Fruit fly (Drosophila melanogaster): ENCODE data around the gene AkhR.

Gene AkhR

DNA sequence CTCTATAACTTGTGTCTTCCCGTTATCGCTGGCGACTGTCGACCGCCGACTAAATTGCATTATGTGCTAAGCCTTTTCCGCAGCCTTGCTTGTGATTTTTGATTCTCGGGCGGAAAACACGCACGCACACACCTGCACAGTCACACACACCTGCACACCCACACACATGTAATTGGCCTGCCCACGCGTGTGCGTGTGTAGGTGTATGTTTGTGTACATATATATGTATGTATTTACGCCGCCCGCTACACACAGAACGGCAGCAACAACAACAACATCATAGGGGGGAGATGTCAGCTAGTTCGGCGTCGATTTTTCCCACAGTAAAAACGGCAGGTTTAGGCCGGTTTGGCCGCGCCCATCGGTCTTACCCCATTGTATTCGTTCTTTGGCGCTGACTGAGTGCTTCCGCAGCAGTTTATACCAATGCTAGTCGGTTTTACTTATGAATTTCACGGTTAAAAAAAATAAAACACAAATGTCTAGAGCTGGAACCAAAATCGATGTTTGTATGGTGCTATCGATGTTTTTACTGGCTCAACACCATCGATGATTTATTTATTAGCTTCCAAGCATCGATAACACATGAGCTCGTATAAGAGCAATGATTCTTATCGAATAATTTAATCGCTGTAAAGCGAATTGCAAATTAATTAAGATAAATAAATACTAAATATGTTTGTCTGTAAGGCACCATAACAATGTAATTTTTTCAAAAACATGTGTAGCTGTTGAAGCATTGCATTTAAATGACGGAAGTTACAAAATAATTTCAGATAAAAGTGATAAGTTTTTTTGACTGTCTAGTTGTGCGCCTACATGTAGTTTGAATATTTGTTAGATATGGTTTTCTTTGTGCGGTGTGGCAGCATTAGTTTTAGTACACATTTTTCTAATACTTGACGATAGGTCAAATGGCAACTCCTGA, 7.1 kb upstream of the AkhR start, which contains the start of gene homer (continued):
- TF ChIP-seq Dad (GFP tag; optimal IDR thresholded peaks at IDR 0.05) (no peak), corto (GFP tag; optimal IDR thresholded peaks at IDR 0.05) (no peak), Doc2 (GFP tag; IDR thresholded peaks at IDR 0.05) (no peak), CG11398 (GFP tag; optimal IDR thresholded peaks at IDR 0.05) (no peak), CG8290 (GFP tag; optimal IDR thresholded peaks at IDR 0.05) (no peak), CG8290 (tag; optimal IDR thresholded peaks at IDR 0.05) (no peak), tio (GFP tag; optimal IDR thresholded peaks at IDR 0.05) (no peak), CG1233 (GFP tag; optimal IDR thresholded peaks at IDR 0.05) (no peak), GATAe (GFP tag; conservative IDR thresholded peaks at IDR 0.05) (no peak), her (GFP tag; optimal IDR thresholded peaks at IDR 0.05) (peak; percentile 1), Optix (GFP tag; IDR thresholded peaks at IDR 0.05) (no peak), nom (GFP tag; optimal IDR thresholded peaks at IDR 0.05) (peak; percentile 36), BEAF-32 (GFP tag; optimal IDR thresholded peaks at IDR 0.05) (peak; percentile 94), bcd (GFP tag; optimal IDR thresholded peaks at IDR 0.05) (no peak), dm (GFP tag; optimal IDR thresholded peaks at IDR 0.05) (peak; percentile 27), ftz-f1 (GFP tag; optimal IDR thresholded peaks at IDR 0.05) (peak; percentile 10), Ada2b (GFP tag; IDR thresholded peaks at IDR 0.05) (no peak), Hmx (GFP tag; optimal IDR thresholded peaks at IDR 0.05) (no peak), kay (GFP tag; optimal IDR thresholded peaks at IDR 0.05) (no peak), repo (GFP tag; optimal IDR thresholded peaks at IDR 0.05) (no peak), CG8944 (GFP tag; optimal IDR thresholded peaks at IDR 0.05) (no peak), CG17912 (GFP tag; optimal IDR thresholded peaks at IDR 0.05) (no peak), CG2712 (tag; optimal IDR thresholded peaks at IDR 0.05) (peak; percentile 29), crol (GFP tag; IDR thresholded peaks at IDR 0.05) (0 out of 2 replicates have a peak, but pooled peaks have one; percentile 35), CG30020 (tag; optimal IDR thresholded peaks at IDR 0.05) (peak; percentile 18), Asciz (GFP tag; optimal IDR thresholded peaks at IDR 0.05) (no peak), Hand (GFP tag; optimal IDR thresholded peaks at IDR 0.05) (peak; percentile 11), CG9797 (GFP tag; optimal IDR thresholded peaks at IDR 0.05) (no peak), CG10979 (tag; optimal IDR thresholded peaks at IDR 0.05) (no peak), zen (tag; optimal IDR thresholded peaks at IDR 0.05) (peak; percentile 38), salm (tag; optimal IDR thresholded peaks at IDR 0.05) (no peak), grn (GFP tag; optimal IDR thresholded peaks at IDR 0.05) (no peak), zfh2 (GFP tag; optimal IDR thresholded peaks at IDR 0.05) (no peak), CG17612 (GFP tag; IDR thresholded peaks at IDR 0.05) (no peak), CG15269 (tag; optimal IDR thresholded peaks at IDR 0.05) (no peak), CG5245 (GFP tag; optimal IDR thresholded peaks at IDR 0.05) (no peak), CG17568 (GFP tag; optimal IDR thresholded peaks at IDR 0.05) (no peak), CG13775 (GFP tag; optimal IDR thresholded peaks at IDR 0.05) (no peak), jing (GFP tag; optimal IDR thresholded peaks at IDR 0.05) (no peak), NC2β (GFP tag; optimal IDR thresholded peaks at IDR 0.05) (no peak), jigr1 (GFP tag; IDR thresholded peaks at IDR 0.05) (no peak), CG2875 (GFP tag; optimal IDR thresholded peaks at IDR 0.05) (no peak), Chrac-16 (GFP tag; optimal IDR thresholded peaks at IDR 0.05) (no peak), CG10209 (GFP tag; optimal IDR thresholded peaks at IDR 0.05) (no peak), so (GFP tag; IDR thresholded peaks at IDR 0.05) (no peak), phol (tag; optimal IDR thresholded peaks at IDR 0.05) (peak; percentile 37), usp (GFP tag; optimal IDR thresholded peaks at IDR 0.05) (no peak), CG13287 (GFP tag; IDR thresholded peaks at IDR 0.05; ENCODE audit: partially characterized antibody) (peak; percentile 88), Dll (GFP tag; IDR thresholded peaks at IDR 0.05; ENCODE audit: partially characterized antibody) (peak; percentile 92; the same call in 3 of the 4 replicates)

Data from whole organism, embryonic.